Fruit fly (Drosophila melanogaster) whole organism, embryonic: ENCODE measurements around the gene CG12081.

ENCODE experiments used
- Abd-B ChIP-seq: fragments of 200-800 bp; sonication (Bioruptor generic); optimal IDR thresholded peaks from 2 replicates; lab custom pipeline; 2018; ENCODE audit warnings: missing biosample characterization, mild to moderate bottlenecking, missing genetic modification characterization, moderate library complexity
- Antp ChIP-seq: fragments of 200-800 bp; sonication (Bioruptor generic); optimal IDR thresholded peaks from 3 replicates; lab custom pipeline; 2016; ENCODE audit warnings: missing biosample characterization, missing genetic modification characterization
- BtbVII ChIP-seq: fragments of 200-800 bp; sonication (Bioruptor generic); optimal IDR thresholded peaks from 3 replicates; lab custom pipeline; 2017; ENCODE audit warnings: missing biosample characterization, mild to moderate bottlenecking, missing genetic modification characterization
- CG12104 ChIP-seq: fragments of 200-800 bp; sonication (Bioruptor generic); optimal IDR thresholded peaks from 3 replicates; lab custom pipeline; 2016; ENCODE audit warnings: missing biosample characterization, missing genetic modification characterization
- CG12155 ChIP-seq: fragments of 200-800 bp; sonication (Bioruptor generic); optimal IDR thresholded peaks from 3 replicates; lab custom pipeline; 2016; ENCODE audit warnings: missing biosample characterization, missing genetic modification characterization
- CG12659 ChIP-seq: fragments of 200-800 bp; sonication (Bioruptor generic); optimal IDR thresholded peaks from 3 replicates; lab custom pipeline; 2017; ENCODE audit warnings: mild to moderate bottlenecking, missing biosample characterization, missing genetic modification reagents, missing genetic modification characterization
- CG13296 ChIP-seq: fragments of 200-800 bp; sonication (Bioruptor generic); optimal IDR thresholded peaks from 3 replicates; lab custom pipeline; 2018; ENCODE audit warnings: missing biosample characterization, mild to moderate bottlenecking, missing genetic modification characterization
- CG14050 ChIP-seq: fragments of 200-800 bp; sonication (Bioruptor generic); IDR thresholded peaks from 3 replicates; pipeline ENCODE4 v1.3.6; 2022; ENCODE audit warnings: missing biosample characterization, missing genetic modification characterization
- CG1602 ChIP-seq: fragments of 200-800 bp; sonication (Bioruptor generic); optimal IDR thresholded peaks from 3 replicates; lab custom pipeline; 2016; ENCODE audit warnings: missing biosample characterization, missing genetic modification characterization
- CG17359 ChIP-seq: fragments of 200-800 bp; sonication (Bioruptor generic); optimal IDR thresholded peaks from 3 replicates; lab custom pipeline; 2018; ENCODE audit warnings: missing biosample characterization, mild to moderate bottlenecking, missing genetic modification characterization, moderate library complexity
- CG17568 ChIP-seq: fragments of 200-800 bp; sonication (Bioruptor generic); optimal IDR thresholded peaks from 2 replicates; lab custom pipeline; 2018; ENCODE audit warnings: missing biosample characterization, mild to moderate bottlenecking, missing genetic modification characterization, moderate library complexity
- CG2199 ChIP-seq: fragments of 200-800 bp; sonication (Bioruptor generic); IDR thresholded peaks from 3 replicates; pipeline ENCODE4 v1.3.6; 2022; ENCODE audit warnings: missing biosample characterization, missing genetic modification characterization
- CG2875 ChIP-seq: fragments of 200-800 bp; sonication (Bioruptor generic); optimal IDR thresholded peaks from 2 replicates; lab custom pipeline; 2017; ENCODE audit warnings: missing biosample characterization, mild to moderate bottlenecking, missing genetic modification characterization, missing genetic modification reagents
- CG34422 ChIP-seq: fragments of 200-800 bp; sonication (Bioruptor generic); IDR thresholded peaks from 3 replicates; pipeline ENCODE4 v1.3.6; 2022; ENCODE audit warnings: missing biosample characterization, missing genetic modification characterization
- CG3726 ChIP-seq: fragments of 200-800 bp; sonication (Bioruptor generic); IDR thresholded peaks from 3 replicates; pipeline ENCODE4, ENCODE4 v1.3.6; 2022; ENCODE audit warnings: missing biosample characterization, missing genetic modification characterization
- CG3838 ChIP-seq: fragments of 200-800 bp; sonication (Bioruptor generic); optimal IDR thresholded peaks from 3 replicates; lab custom pipeline; 2016; ENCODE audit warnings: missing biosample characterization, missing genetic modification characterization
- CG4282 ChIP-seq: fragments of 200-800 bp; sonication (Bioruptor generic); optimal IDR thresholded peaks from 2 replicates; lab custom pipeline; 2016; ENCODE audit warnings: missing biosample characterization, missing genetic modification characterization
- CG4424 ChIP-seq: fragments of 200-800 bp; sonication (Bioruptor generic); optimal IDR thresholded peaks from 3 replicates; lab custom pipeline; 2016; ENCODE audit warnings: missing biosample characterization, missing genetic modification characterization
- CG5953 ChIP-seq: fragments of 200-800 bp; sonication (Bioruptor generic); IDR thresholded peaks from 2 replicates; pipeline ENCODE4 v1.3.6; 2022; ENCODE audit warnings: missing biosample characterization, missing genetic modification characterization
- CG6765 ChIP-seq: fragments of 200-800 bp; sonication (Bioruptor generic); optimal IDR thresholded peaks from 3 replicates; lab custom pipeline; 2017; ENCODE audit warnings: missing biosample characterization, mild to moderate bottlenecking, missing genetic modification characterization
- CG6791 ChIP-seq: fragments of 200-800 bp; sonication (Bioruptor generic); IDR thresholded peaks from 3 replicates; pipeline ENCODE4 v1.3.6; 2022; ENCODE audit warnings: missing biosample characterization, missing genetic modification characterization; ENCODE audit not compliant: partially characterized antibody
- Dek ChIP-seq: fragments of 200-800 bp; sonication (Bioruptor generic); optimal IDR thresholded peaks from 3 replicates; lab custom pipeline; 2019; ENCODE audit warnings: missing biosample characterization, mild to moderate bottlenecking, missing genetic modification characterization, moderate library complexity
- Drgx ChIP-seq: fragments of 200-800 bp; sonication (Bioruptor generic); IDR thresholded peaks from 2 replicates; pipeline ENCODE4 v1.3.6; 2022; ENCODE audit warnings: missing biosample characterization, missing genetic modification characterization
- MESR4 ChIP-seq: fragments of 200-800 bp; sonication (Bioruptor generic); optimal IDR thresholded peaks from 2 replicates; lab custom pipeline; 2018; ENCODE audit warnings: missing biosample characterization, mild to moderate bottlenecking, missing genetic modification characterization, moderate library complexity
- Neu2 ChIP-seq: fragments of 200-800 bp; sonication (Bioruptor generic); optimal IDR thresholded peaks from 3 replicates; lab custom pipeline; 2016; ENCODE audit warnings: missing biosample characterization, missing genetic modification characterization, borderline replicate concordance
- Nf-YB ChIP-seq: fragments of 200-800 bp; sonication (Bioruptor generic); optimal IDR thresholded peaks from 3 replicates; lab custom pipeline; 2019; ENCODE audit warnings: missing biosample characterization, mild to moderate bottlenecking, missing genetic modification characterization, moderate library complexity
- Rx ChIP-seq: fragments of 200-800 bp; sonication (Bioruptor generic); IDR thresholded peaks from 2 replicates; pipeline ENCODE4 v1.3.6; 2022; ENCODE audit warnings: missing biosample characterization, missing genetic modification characterization
- Trl ChIP-seq, 3 experiments: fragments of >200 bp in 2 of 3; fragments of 200-800 bp in 1 of 3; sonication (Bioruptor generic) in 1 of 3; optimal IDR thresholded peaks; 2 replicates in 1 of 3; 3 replicates in 2 of 3; lab custom pipeline; 2016 to 2017; ENCODE audit warnings: missing biosample characterization in 1 of 3, missing genetic modification characterization in 1 of 3
- ase ChIP-seq: fragments of 200-800 bp; sonication (Bioruptor generic); IDR thresholded peaks from 3 replicates; pipeline ENCODE4 v1.3.6; 2022; ENCODE audit warnings: missing biosample characterization, missing genetic modification characterization
- ato ChIP-seq: fragments of 200-800 bp; sonication (Bioruptor generic); IDR thresholded peaks from 2 replicates; pipeline ENCODE4 v1.3.6; 2022; ENCODE audit warnings: missing biosample characterization, missing genetic modification characterization; ENCODE audit not compliant: partially characterized antibody
- chinmo ChIP-seq: fragments of 200-800 bp; sonication (Bioruptor generic); IDR thresholded peaks from 4 replicates; pipeline ENCODE4 v1.3.6; 2022; ENCODE audit warnings: missing biosample characterization, missing genetic modification characterization; ENCODE audit not compliant: partially characterized antibody
- dimm ChIP-seq: fragments of 200-800 bp; sonication (Bioruptor generic); IDR thresholded peaks from 2 replicates; pipeline ENCODE4 v1.3.6; 2022; ENCODE audit warnings: missing biosample characterization, missing genetic modification characterization
- emc ChIP-seq: fragments of 200-800 bp; sonication (Bioruptor generic); optimal IDR thresholded peaks from 2 replicates; lab custom pipeline; 2016; ENCODE audit warnings: missing biosample characterization, missing genetic modification characterization
- fd64A ChIP-seq: fragments of 200-800 bp; sonication (Bioruptor generic); optimal IDR thresholded peaks from 3 replicates; lab custom pipeline; 2018; ENCODE audit warnings: missing biosample characterization, mild to moderate bottlenecking, missing genetic modification characterization
- hth ChIP-seq: fragments of >200 bp; optimal IDR thresholded peaks from 2 replicates; lab custom pipeline; 2017; ENCODE audit warnings: inconsistent platforms
- maf-S ChIP-seq: fragments of 200-800 bp; sonication (Bioruptor generic); optimal IDR thresholded peaks from 2 replicates; lab custom pipeline; 2016; ENCODE audit warnings: missing biosample characterization, missing genetic modification characterization
- mld ChIP-seq: fragments of 200-800 bp; sonication (Bioruptor generic); IDR thresholded peaks from 3 replicates; pipeline ENCODE4 v1.3.6; 2022; ENCODE audit warnings: missing biosample characterization, missing genetic modification characterization; ENCODE audit not compliant: partially characterized antibody
- nerfin-2 ChIP-seq: fragments of 200-800 bp; sonication (Bioruptor generic); IDR thresholded peaks from 2 replicates; pipeline ENCODE4 v1.3.6; 2022; ENCODE audit warnings: missing biosample characterization, missing genetic modification characterization; ENCODE audit not compliant: partially characterized antibody
- prd ChIP-seq, 3 experiments: fragments of >200 bp in 2 of 3; fragments of 200-800 bp in 1 of 3; sonication (Bioruptor generic) in 1 of 3; optimal IDR thresholded peaks in 2 of 3; IDR thresholded peaks in 1 of 3; 2 replicates in 2 of 3; 3 replicates in 1 of 3; pipeline versions ENCODE4 v1.3.6 to Lab custom; 2017 to 2022; ENCODE audit warnings: missing biosample characterization in 1 of 3, missing genetic modification characterization in 1 of 3
- ranshi ChIP-seq: fragments of 200-800 bp; sonication (Bioruptor generic); IDR thresholded peaks from 2 replicates; pipeline ENCODE4 v1.3.6; 2022; ENCODE audit warnings: missing biosample characterization, missing genetic modification characterization
- sc ChIP-seq, 3 experiments: fragments of >200 bp in 2 of 3; fragments of 200-800 bp in 1 of 3; sonication (Bioruptor generic) in 1 of 3; optimal IDR thresholded peaks; 2 replicates in 2 of 3; 3 replicates in 1 of 3; lab custom pipeline; 2017; ENCODE audit warnings: mild to moderate bottlenecking in 1 of 3, missing biosample characterization in 1 of 3, missing genetic modification characterization in 1 of 3, missing genetic modification reagents in 1 of 3
- slbo ChIP-seq: fragments of 200-800 bp; sonication (Bioruptor generic); IDR thresholded peaks from 2 replicates; pipeline ENCODE4 v1.3.6; 2022; ENCODE audit warnings: missing biosample characterization, missing genetic modification characterization
- slou ChIP-seq: fragments of 200-800 bp; sonication (Bioruptor generic); optimal IDR thresholded peaks from 3 replicates; lab custom pipeline; 2016; ENCODE audit warnings: missing biosample characterization, missing genetic modification characterization
- sqz ChIP-seq: fragments of 200-800 bp; sonication (Bioruptor generic); optimal IDR thresholded peaks from 3 replicates; lab custom pipeline; 2018; ENCODE audit warnings: missing biosample characterization, mild to moderate bottlenecking, missing genetic modification characterization
- sr ChIP-seq: fragments of 200-800 bp; sonication (Bioruptor generic); IDR thresholded peaks from 3 replicates; pipeline ENCODE4 v1.3.6; 2022; ENCODE audit warnings: missing biosample characterization, missing genetic modification characterization
- sug ChIP-seq: fragments of 200-800 bp; optimal IDR thresholded peaks from 2 replicates; lab custom pipeline; 2019; ENCODE audit warnings: missing biosample characterization, mild to moderate bottlenecking, missing genetic modification characterization, moderate library complexity
- tna ChIP-seq: fragments of 200-800 bp; sonication (Bioruptor generic); IDR thresholded peaks from 2 replicates; pipeline ENCODE4 v1.3.6; 2022; ENCODE audit warnings: missing biosample characterization, missing genetic modification characterization; ENCODE audit not compliant: partially characterized antibody
- twi ChIP-seq: fragments of 200-800 bp; optimal IDR thresholded peaks from 2 replicates; lab custom pipeline; 2019; ENCODE audit warnings: missing biosample characterization, mild to moderate bottlenecking, missing genetic modification characterization, moderate library complexity
- unc-4 ChIP-seq: fragments of 200-800 bp; sonication (Bioruptor generic); IDR thresholded peaks from 2 replicates; pipeline ENCODE4 v1.3.6; 2022; ENCODE audit warnings: missing biosample characterization, missing genetic modification characterization; ENCODE audit not compliant: partially characterized antibody

The CG12081 gene

dm6 chrX:8624867-8625266 is 36.3 kb downstream of the CG12081 start (continued):
- TF ChIP-seq CG1602 (no peak), CG3838 (GFP tag; lab: Kevin White, UChicago) (peak; percentile 20), ase (GFP tag; lab: Robert Waterston, UW) (no peak), chinmo (GFP tag; lab: Robert Waterston, UW) (0 out of 4 replicates have a peak, but pooled peaks have one; percentile 62), maf-S (GFP tag; lab: Kevin White, UChicago) (no peak), CG17568 (GFP tag; lab: Kevin White, UChicago) (no peak), CG4282 (GFP tag; lab: Kevin White, UChicago) (no peak), ranshi (no peak), sr (GFP tag; lab: Robert Waterston, UW) (0 out of 3 replicates have a peak, but pooled peaks have one; percentile 22), CG12155 (GFP tag; lab: Kevin White, UChicago) (no peak), Antp (GFP tag; lab: Kevin White, UChicago) (no peak), sc (optimal IDR thresholded peaks at IDR 0.05; lab: Kevin White, UChicago) (no peak), sc (GFP tag; optimal IDR thresholded peaks at IDR 0.05; lab: Kevin White, UChicago) (no peak), CG6791 (GFP tag; lab: Robert Waterston, UW) (peak; percentile 58; the same call in 2 of the 3 replicates), Drgx (no peak), CG12659 (no peak), CG13296 (no peak), dimm (GFP tag; lab: Robert Waterston, UW) (no peak), CG2875 (GFP tag; lab: Kevin White, UChicago) (no peak), CG3726 (GFP tag; lab: Robert Waterston, UW) (no peak), CG6765 (GFP tag; lab: Kevin White, UChicago) (no peak), twi (tag; lab: Kevin White, UChicago) (peak; percentile 32), unc-4 (GFP tag; lab: Robert Waterston, UW) (no peak), CG5953 (GFP tag; lab: Robert Waterston, UW) (no peak), CG17359 (tag; lab: Kevin White, UChicago) (no peak), hth (lab: Kevin White, UChicago) (no peak), mld (GFP tag; lab: Robert Waterston, UW) (no peak), slou (no peak), CG4424 (no peak), CG14050 (no peak), ato (peak; percentile 59), Neu2 (GFP tag; lab: Kevin White, UChicago) (no peak), nerfin-2 (GFP tag; lab: Robert Waterston, UW) (no peak), MESR4 (no peak), prd (optimal IDR thresholded peaks at IDR 0.05; lab: Kevin White, UChicago) (no peak), prd (GFP tag; IDR thresholded peaks at IDR 0.05; lab: Robert Waterston, UW) (peak; percentile 36; the same call in 1 of the 3 replicates), fd64A (GFP tag; lab: Kevin White, UChicago) (no peak), Rx (0 out of 2 replicates have a peak, but pooled peaks have one; percentile 21), emc (GFP tag; lab: Kevin White, UChicago) (no peak), Dek (tag; lab: Kevin White, UChicago) (no peak), sug (no peak), CG12104 (GFP tag; lab: Kevin White, UChicago) (no peak), CG34422 (GFP tag; lab: Robert Waterston, UW) (no peak), sqz (GFP tag; lab: Kevin White, UChicago) (peak; percentile 10), tna (GFP tag; lab: Robert Waterston, UW) (no peak), slbo (GFP tag; lab: Robert Waterston, UW) (no peak; the same call in 1 of the 2 replicates), Nf-YB (GFP tag; lab: Kevin White, UChicago) (peak; percentile 97), CG2199 (peak; percentile 76; the same call in 2 of the 3 replicates), BtbVII (GFP tag; lab: Kevin White, UChicago) (no peak), Abd-B (peak; percentile 24), Trl (optimal IDR thresholded peaks at IDR 0.05; lab: Kevin White, UChicago) (peak in 1 of 2 experiments; percentile 4), Trl (GFP tag; optimal IDR thresholded peaks at IDR 0.05; lab: Kevin White, UChicago) (no peak)
